Fruit fly (Drosophila melanogaster) whole organism: ENCODE measurements around the gene rdx.
A peak's percentile ranks its signal among the peaks of the same experiment; 100 is the strongest.

ENCODE experiments used
- CG8478 ChIP-seq: fragments of >200 bp; optimal IDR thresholded peaks from 2 replicates; lab custom pipeline; 2018; ENCODE audit warnings: inconsistent platforms
- Dll ChIP-seq: fragments of >200 bp; optimal IDR thresholded peaks from 2 replicates; lab custom pipeline; 2017
- EcR ChIP-seq, 2 experiments: fragments of >200 bp; optimal IDR thresholded peaks; 2 replicates each; lab custom pipeline; 2017; ENCODE audit warnings: missing biosample characterization in 2 of 2, missing genetic modification characterization in 2 of 2, missing genetic modification reagents in 2 of 2
- pan ChIP-seq: fragments of >200 bp; optimal IDR thresholded peaks from 2 replicates; lab custom pipeline; 2017
- psq ChIP-seq: fragments of >200 bp; optimal IDR thresholded peaks from 2 replicates; lab custom pipeline; 2017
- usp ChIP-seq: fragments of >200 bp; optimal IDR thresholded peaks from 2 replicates; lab custom pipeline; 2017; ENCODE audit warnings: missing biosample characterization, missing genetic modification characterization, mixed read lengths

Gene rdx

DNA sequence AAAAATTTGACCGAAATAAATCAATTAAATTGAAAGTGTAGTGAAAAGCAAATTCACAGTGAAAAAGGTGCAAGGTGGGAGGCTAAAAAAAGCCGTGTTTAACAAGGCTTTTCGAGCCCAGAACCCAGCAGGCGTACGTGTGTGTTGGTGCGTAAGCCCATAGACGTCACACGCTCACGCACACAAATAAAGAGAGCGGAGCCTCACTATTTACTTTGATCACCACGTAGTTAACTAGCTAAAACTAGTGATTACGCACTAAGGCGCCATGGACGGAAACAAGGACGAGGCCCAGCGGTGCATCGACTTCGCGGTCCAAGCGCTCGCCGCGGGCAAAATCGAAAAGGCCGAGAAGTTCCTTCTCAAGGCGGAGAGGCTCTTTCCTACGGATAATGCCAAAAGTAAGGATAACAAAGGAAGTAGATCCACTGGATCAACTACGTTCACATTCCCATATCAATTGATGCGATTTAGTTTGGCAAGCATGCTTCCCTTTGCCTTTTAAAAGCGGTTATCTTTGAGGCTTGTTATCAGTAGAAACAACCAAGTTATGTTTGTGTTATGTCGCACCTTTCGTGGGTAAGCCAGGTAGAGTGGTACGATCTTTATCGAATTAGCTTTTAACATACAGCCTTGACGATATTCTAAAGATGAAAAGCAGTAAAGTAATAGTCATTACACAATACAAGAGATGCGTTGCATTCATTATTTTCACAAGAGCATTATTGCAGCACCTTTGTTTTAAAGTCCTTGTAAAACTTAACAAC lies 748 bp upstream of the rdx start:
- TF ChIP-seq EcR (GFP tag; optimal IDR thresholded peaks at IDR 0.05; lab: Kevin White, UChicago) (no peak), CG8478 (no peak), Dll (lab: Kevin White, UChicago) (no peak), pan (lab: Kevin White, UChicago) (no peak), psq (no peak), usp (GFP tag; lab: Kevin White, UChicago) (no peak)

- TF ChIP-seq CG8478 (no peak), usp (GFP tag; lab: Kevin White, UChicago) (no peak), psq (no peak)
Observed at dm6 chr3R:14028873-14029369, 2.9 kb downstream of the rdx start, which contains the start of gene Cyp6d5. Gene Cyp6d5, plus strand, starts transcription at chr3R:14029228.

DNA sequence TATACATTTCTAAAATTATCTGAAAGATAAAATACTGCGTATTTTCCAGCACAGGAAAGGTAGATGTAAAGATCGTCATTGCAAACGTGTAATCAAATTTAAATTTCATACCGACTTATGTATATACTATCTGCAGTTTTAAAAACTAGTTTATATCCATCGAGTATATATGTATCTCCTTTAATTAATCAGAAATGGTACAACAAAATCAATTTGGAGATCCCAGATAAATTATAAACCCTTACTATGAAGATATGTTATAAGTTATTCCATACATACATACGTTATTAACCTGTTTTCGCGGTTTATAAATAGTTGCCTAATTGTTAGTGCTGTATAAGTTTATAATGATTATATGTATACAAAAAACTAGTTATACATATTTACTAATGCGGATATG lies 3.7 kb downstream of the rdx start:
- no peak for TF ChIP-seq pan (lab: Kevin White, UChicago)
- TF ChIP-seq Dll (lab: Kevin White, UChicago), result no peak

- TF ChIP-seq EcR (GFP tag; optimal IDR thresholded peaks at IDR 0.05; lab: Kevin White, UChicago), result peak; percentile 54 to 60
- no peak for TF ChIP-seq pan (lab: Kevin White, UChicago)
Observed at dm6 chr3R:14026953-14027721, 4.7 kb downstream of the rdx start.

dm6 chr3R:14026212-14026952 lies 5.5 kb downstream of the rdx start:
- TF ChIP-seq CG8478, result no peak
- no peak for TF ChIP-seq pan (lab: Kevin White, UChicago)
- TF ChIP-seq EcR (GFP tag; optimal IDR thresholded peaks at IDR 0.05; lab: Kevin White, UChicago), result no peak
- TF ChIP-seq usp (GFP tag; lab: Kevin White, UChicago), result no peak
- TF ChIP-seq Dll (lab: Kevin White, UChicago), result no peak
- no peak for TF ChIP-seq psq

dm6 chr3R:14025795-14026194 lies 6.1 kb downstream of the rdx start:
- TF ChIP-seq CG8478, result no peak
- no peak for TF ChIP-seq Dll (lab: Kevin White, UChicago)
- TF ChIP-seq EcR (GFP tag; optimal IDR thresholded peaks at IDR 0.05; lab: Kevin White, UChicago), result no peak
- TF ChIP-seq usp (GFP tag; lab: Kevin White, UChicago), result no peak
- TF ChIP-seq psq, result no peak
- TF ChIP-seq pan (lab: Kevin White, UChicago), result no peak

dm6 chr3R:14024919-14025387 lies 6.9 kb downstream of the rdx start:
- TF ChIP-seq Dll (lab: Kevin White, UChicago) (no peak), EcR (GFP tag; optimal IDR thresholded peaks at IDR 0.05; lab: Kevin White, UChicago) (peak in 1 of 2 experiments; percentile 7), CG8478 (peak; percentile 31), pan (lab: Kevin White, UChicago) (no peak), psq (no peak), usp (GFP tag; lab: Kevin White, UChicago) (no peak)

- TF ChIP-seq Dll (lab: Kevin White, UChicago) (no peak), CG8478 (no peak)
Observed at dm6 chr3R:14024187-14024918, 7.5 kb downstream of the rdx start.

DNA sequence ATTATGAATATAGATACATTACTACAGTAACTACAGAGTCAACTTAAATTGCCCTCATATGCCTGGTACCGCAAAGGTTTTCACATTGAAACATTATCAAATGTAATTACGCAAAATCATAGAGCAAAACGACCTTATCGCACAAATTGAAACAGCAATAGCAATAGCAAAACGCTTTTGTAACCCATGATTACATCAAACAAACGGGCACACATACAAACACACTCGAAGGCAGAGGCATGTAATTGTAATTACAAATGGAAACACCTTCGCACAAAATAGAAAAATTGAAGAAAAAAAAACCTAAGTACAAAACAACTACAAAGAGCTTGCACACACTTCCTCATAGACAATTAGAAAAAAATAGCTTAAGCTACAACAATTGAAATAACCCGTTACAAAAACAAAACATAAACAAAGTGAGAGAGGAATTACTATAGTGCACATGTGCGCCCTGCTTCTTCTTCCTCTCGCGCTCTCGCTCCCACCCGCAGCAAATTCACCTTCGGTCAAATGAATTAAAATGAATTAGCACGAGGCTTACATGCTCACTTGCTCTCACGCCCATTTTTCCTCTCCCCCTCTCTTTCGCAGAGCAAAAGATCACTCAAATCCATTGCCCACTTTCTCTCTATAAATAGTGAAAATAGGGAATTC lies 11.4 kb downstream of the rdx start:
- TF ChIP-seq pan (lab: Kevin White, UChicago) (no peak), Dll (lab: Kevin White, UChicago) (no peak), psq (no peak), EcR (GFP tag; optimal IDR thresholded peaks at IDR 0.05; lab: Kevin White, UChicago) (no peak), CG8478 (no peak), usp (GFP tag; lab: Kevin White, UChicago) (no peak)

dm6 chr3R:14019407-14020050 lies 12.3 kb downstream of the rdx start:
- TF ChIP-seq pan (lab: Kevin White, UChicago) (no peak), Dll (lab: Kevin White, UChicago) (no peak), usp (GFP tag; lab: Kevin White, UChicago) (no peak), psq (no peak), EcR (GFP tag; optimal IDR thresholded peaks at IDR 0.05; lab: Kevin White, UChicago) (no peak), CG8478 (no peak)

DNA sequence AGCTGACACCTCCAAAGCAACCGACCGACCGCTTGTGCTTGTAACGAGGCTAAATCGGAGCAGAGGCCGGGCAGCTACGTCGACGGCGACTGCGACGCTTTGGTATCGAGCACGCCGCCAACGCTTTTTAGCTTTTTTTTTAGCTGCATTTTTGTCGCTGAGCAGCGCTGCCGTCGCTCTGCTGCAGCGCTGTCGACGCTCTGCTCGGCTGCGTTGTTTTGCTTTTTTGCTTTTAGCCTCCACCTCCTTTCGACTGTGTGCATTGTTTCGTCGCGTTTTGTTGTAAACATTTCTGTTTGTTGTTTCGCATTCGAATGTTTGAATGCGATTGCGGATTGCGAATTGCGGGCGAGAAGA lies 13.4 kb downstream of the rdx start:
- TF ChIP-seq usp (GFP tag; lab: Kevin White, UChicago) (no peak), psq (no peak), CG8478 (no peak), Dll (lab: Kevin White, UChicago) (no peak), EcR (GFP tag; optimal IDR thresholded peaks at IDR 0.05; lab: Kevin White, UChicago) (no peak), pan (lab: Kevin White, UChicago) (no peak)
